Fruit fly (Drosophila melanogaster) whole organism, embryonic: ENCODE data around the gene Rcd5.

Experiments
- ATbp ChIP-seq: fragments of 200-800 bp; sonication (Bioruptor generic); optimal IDR thresholded peaks from 2 replicates; lab custom pipeline; 2017; ENCODE audit warnings: missing biosample characterization, mild to moderate bottlenecking, missing genetic modification characterization, missing genetic modification reagents
- Bdp1 ChIP-seq: fragments of 200-800 bp; sonication (Bioruptor generic); optimal IDR thresholded peaks from 3 replicates; lab custom pipeline; 2016; ENCODE audit warnings: missing biosample characterization, missing genetic modification characterization
- CG10267 ChIP-seq: fragments of 200-800 bp; sonication (Bioruptor generic); optimal IDR thresholded peaks from 2 replicates; lab custom pipeline; 2018; ENCODE audit warnings: missing biosample characterization, mild to moderate bottlenecking, missing genetic modification characterization, moderate library complexity
- CG11504 ChIP-seq: fragments of 200-800 bp; sonication (Bioruptor generic); optimal IDR thresholded peaks from 3 replicates; lab custom pipeline; 2019; ENCODE audit warnings: missing biosample characterization, mild to moderate bottlenecking, missing genetic modification characterization, moderate library complexity
- CG12219 ChIP-seq: fragments of 200-800 bp; sonication (Bioruptor generic); optimal IDR thresholded peaks from 3 replicates; lab custom pipeline; 2018; ENCODE audit warnings: missing biosample characterization, mild to moderate bottlenecking, missing genetic modification characterization
- CG13287 ChIP-seq: fragments of 200-800 bp; sonication (Bioruptor generic); IDR thresholded peaks from 2 replicates; pipeline ENCODE4 v1.3.6; 2022; ENCODE audit warnings: missing biosample characterization, missing genetic modification characterization; ENCODE audit not compliant: partially characterized antibody
- CG14050 ChIP-seq: fragments of 200-800 bp; sonication (Bioruptor generic); IDR thresholded peaks from 3 replicates; pipeline ENCODE4 v1.3.6; 2022; ENCODE audit warnings: missing biosample characterization, missing genetic modification characterization
- CG14441 ChIP-seq: fragments of 200-800 bp; sonication (Bioruptor generic); IDR thresholded peaks from 2 replicates; pipeline ENCODE4 v1.3.6; 2022; ENCODE audit warnings: missing biosample characterization, missing genetic modification characterization
- CG15696 ChIP-seq: fragments of 200-800 bp; sonication (Bioruptor generic); optimal IDR thresholded peaks from 2 replicates; lab custom pipeline; 2019; ENCODE audit warnings: missing biosample characterization, mild to moderate bottlenecking, missing genetic modification characterization, moderate library complexity
- CG2678 ChIP-seq: fragments of 200-800 bp; sonication (Bioruptor generic); optimal IDR thresholded peaks from 3 replicates; lab custom pipeline; 2019; ENCODE audit warnings: missing biosample characterization, mild to moderate bottlenecking, missing genetic modification characterization, moderate library complexity
- CG31224 ChIP-seq: fragments of 200-800 bp; sonication (Bioruptor generic); IDR thresholded peaks from 2 replicates; pipeline ENCODE4 v1.3.6; 2022; ENCODE audit warnings: missing biosample characterization, missing genetic modification characterization
- CG3163 ChIP-seq: fragments of 200-800 bp; sonication (Bioruptor generic); optimal IDR thresholded peaks from 3 replicates; lab custom pipeline; 2016; ENCODE audit warnings: missing biosample characterization, missing genetic modification characterization
- CG3847 ChIP-seq: fragments of 200-800 bp; sonication (Bioruptor generic); IDR thresholded peaks from 2 replicates; pipeline ENCODE4 v1.3.6; 2022; ENCODE audit warnings: missing biosample characterization, missing genetic modification characterization
- CG42726 ChIP-seq: fragments of 200-800 bp; sonication (Bioruptor generic); IDR thresholded peaks from 2 replicates; pipeline ENCODE4 v1.3.6; 2022; ENCODE audit warnings: missing biosample characterization, missing genetic modification characterization; ENCODE audit not compliant: partially characterized antibody
- CG43689 ChIP-seq: fragments of 200-800 bp; sonication (Bioruptor generic); IDR thresholded peaks from 2 replicates; pipeline ENCODE4 v1.3.6; 2022; ENCODE audit warnings: missing biosample characterization, missing genetic modification characterization
- CG6175 ChIP-seq: fragments of 200-800 bp; sonication (Bioruptor generic); IDR thresholded peaks from 3 replicates; pipeline ENCODE4 v1.3.6; 2022; ENCODE audit warnings: missing biosample characterization, missing genetic modification characterization
- CG6683 ChIP-seq: fragments of 200-800 bp; sonication (Bioruptor generic); optimal IDR thresholded peaks from 2 replicates; lab custom pipeline; 2017; ENCODE audit warnings: missing biosample characterization, mild to moderate bottlenecking, missing genetic modification characterization, missing genetic modification reagents
- CG7745 ChIP-seq: fragments of 200-800 bp; sonication (Bioruptor generic); optimal IDR thresholded peaks from 2 replicates; lab custom pipeline; 2018; ENCODE audit warnings: missing biosample characterization, mild to moderate bottlenecking, missing genetic modification characterization, moderate library complexity
- CG8281 ChIP-seq: fragments of 200-800 bp; sonication (Bioruptor generic); optimal IDR thresholded peaks from 2 replicates; lab custom pipeline; 2018; ENCODE audit warnings: missing biosample characterization, mild to moderate bottlenecking, missing genetic modification characterization, moderate library complexity
- CG9215 ChIP-seq: fragments of 200-800 bp; sonication (Bioruptor generic); IDR thresholded peaks from 2 replicates; pipeline ENCODE4 v1.3.6; 2022; ENCODE audit warnings: missing biosample characterization, missing genetic modification characterization
- Camta ChIP-seq: fragments of 200-800 bp; sonication (Bioruptor generic); optimal IDR thresholded peaks from 2 replicates; lab custom pipeline; 2016; ENCODE audit warnings: missing biosample characterization, missing genetic modification characterization
- E2f1 ChIP-seq: fragments of 200-800 bp; sonication (Bioruptor generic); IDR thresholded peaks from 2 replicates; pipeline ENCODE4 v1.3.6; 2022; ENCODE audit warnings: missing biosample characterization, missing genetic modification characterization
- E2f2 ChIP-seq: fragments of 200-800 bp; sonication (Bioruptor generic); IDR thresholded peaks from 2 replicates; pipeline ENCODE4 v1.3.6; 2022; ENCODE audit warnings: missing biosample characterization, missing genetic modification characterization
- Elba2 ChIP-seq: fragments of 200-800 bp; sonication (Bioruptor generic); optimal IDR thresholded peaks from 3 replicates; lab custom pipeline; 2016; ENCODE audit warnings: missing biosample characterization, missing genetic modification characterization
- Ets65A ChIP-seq: fragments of 200-800 bp; sonication (Bioruptor generic); peaks from one replicate; lab custom pipeline; 2016; ENCODE audit warnings: missing biosample characterization, missing genetic modification characterization
- GATAe ChIP-seq: fragments of 200-800 bp; sonication (Bioruptor generic); conservative IDR thresholded peaks from 2 replicates; pipeline ENCODE4 v1.3.6; 2022; ENCODE audit warnings: missing biosample characterization, missing genetic modification characterization
- Hsf ChIP-seq: fragments of 200-800 bp; sonication (Bioruptor generic); optimal IDR thresholded peaks from 3 replicates; lab custom pipeline; 2016; ENCODE audit warnings: missing biosample characterization, missing genetic modification characterization
- Jarid2 ChIP-seq: fragments of 200-800 bp; sonication (Bioruptor generic); optimal IDR thresholded peaks from 3 replicates; lab custom pipeline; 2017; ENCODE audit warnings: mild to moderate bottlenecking, missing biosample characterization, missing genetic modification reagents, missing genetic modification characterization
- Rfx ChIP-seq: fragments of 200-800 bp; sonication (Bioruptor generic); IDR thresholded peaks from 2 replicates; pipeline ENCODE4 v1.3.6; 2022; ENCODE audit warnings: missing biosample characterization, missing genetic modification characterization
- Side ChIP-seq: fragments of 200-800 bp; sonication (Bioruptor generic); optimal IDR thresholded peaks from 2 replicates; lab custom pipeline; 2016; ENCODE audit warnings: missing biosample characterization, missing genetic modification characterization
- Ssrp ChIP-seq: fragments of 200-800 bp; sonication (Bioruptor generic); optimal IDR thresholded peaks from 2 replicates; lab custom pipeline; 2018; ENCODE audit warnings: missing biosample characterization, mild to moderate bottlenecking, missing genetic modification characterization, moderate library complexity
- Trl ChIP-seq, 3 experiments: fragments of >200 bp in 2 of 3; fragments of 200-800 bp in 1 of 3; sonication (Bioruptor generic) in 1 of 3; optimal IDR thresholded peaks; 2 replicates in 1 of 3; 3 replicates in 2 of 3; lab custom pipeline; 2016 to 2017; ENCODE audit warnings: missing biosample characterization in 1 of 3, missing genetic modification characterization in 1 of 3
- Usf ChIP-seq: fragments of 200-800 bp; sonication (Bioruptor generic); optimal IDR thresholded peaks from 2 replicates; lab custom pipeline; 2017; ENCODE audit warnings: missing genotype, missing biosample characterization, missing genetic modification characterization
- ara ChIP-seq: fragments of 200-800 bp; sonication (Bioruptor generic); IDR thresholded peaks from 2 replicates; pipeline ENCODE4 v1.3.6; 2022; ENCODE audit warnings: missing biosample characterization, missing genetic modification characterization
- chn ChIP-seq: fragments of 200-800 bp; sonication (Bioruptor generic); optimal IDR thresholded peaks from 2 replicates; lab custom pipeline; 2016; ENCODE audit warnings: missing biosample characterization, missing genetic modification characterization
- crol ChIP-seq: fragments of 200-800 bp; sonication (Bioruptor generic); IDR thresholded peaks from 2 replicates; pipeline ENCODE4 v1.3.6; 2022; ENCODE audit warnings: missing biosample characterization, missing genetic modification characterization
- dati ChIP-seq: fragments of 200-800 bp; sonication (Bioruptor generic); IDR thresholded peaks from 2 replicates; pipeline ENCODE4 v1.3.6; 2022; ENCODE audit warnings: missing biosample characterization, missing genetic modification characterization
- en ChIP-seq: fragments of 200-800 bp; sonication (Bioruptor generic); optimal IDR thresholded peaks from 2 replicates; lab custom pipeline; 2016; ENCODE audit warnings: missing biosample characterization, missing genetic modification characterization
- gem ChIP-seq: fragments of 200-800 bp; sonication (Bioruptor generic); optimal IDR thresholded peaks from 2 replicates; lab custom pipeline; 2019; ENCODE audit warnings: missing biosample characterization, mild to moderate bottlenecking, missing genetic modification characterization, moderate library complexity
- gsb-n ChIP-seq: fragments of 200-800 bp; sonication (Bioruptor generic); optimal IDR thresholded peaks from 3 replicates; lab custom pipeline; 2018; ENCODE audit warnings: missing biosample characterization, mild to moderate bottlenecking, missing genetic modification characterization
- ham ChIP-seq: fragments of 200-800 bp; sonication (Bioruptor generic); IDR thresholded peaks from 2 replicates; pipeline ENCODE4 v1.3.6; 2022; ENCODE audit warnings: missing biosample characterization, missing genetic modification characterization
- hbn ChIP-seq: fragments of 200-800 bp; sonication (Bioruptor generic); IDR thresholded peaks from 2 replicates; pipeline ENCODE4 v1.3.6; 2022; ENCODE audit warnings: missing biosample characterization, missing genetic modification characterization; ENCODE audit not compliant: partially characterized antibody
- pita ChIP-seq: fragments of 200-800 bp; sonication (Bioruptor generic); optimal IDR thresholded peaks from 2 replicates; lab custom pipeline; 2017; ENCODE audit warnings: missing biosample characterization, mild to moderate bottlenecking, missing genetic modification characterization
- pros ChIP-seq: fragments of 200-800 bp; sonication (Bioruptor generic); optimal IDR thresholded peaks from 3 replicates; lab custom pipeline; 2019; ENCODE audit warnings: missing biosample characterization, mild to moderate bottlenecking, missing genetic modification characterization, moderate library complexity
- pzg ChIP-seq: fragments of 200-800 bp; sonication (Bioruptor generic); optimal IDR thresholded peaks from 3 replicates; lab custom pipeline; 2018; ENCODE audit warnings: missing biosample characterization, mild to moderate bottlenecking, missing genetic modification characterization, moderate library complexity
- salm ChIP-seq: fragments of 200-800 bp; sonication (Bioruptor generic); optimal IDR thresholded peaks from 2 replicates; lab custom pipeline; 2018; ENCODE audit warnings: missing biosample characterization, mild to moderate bottlenecking, missing genetic modification characterization
- so ChIP-seq: fragments of 200-800 bp; sonication (Bioruptor generic); IDR thresholded peaks from 3 replicates; pipeline ENCODE4 v1.3.6; 2022; ENCODE audit warnings: missing biosample characterization, missing genetic modification characterization
- sug ChIP-seq: fragments of 200-800 bp; optimal IDR thresholded peaks from 2 replicates; lab custom pipeline; 2019; ENCODE audit warnings: missing biosample characterization, mild to moderate bottlenecking, missing genetic modification characterization, moderate library complexity
- trh ChIP-seq: fragments of 200-800 bp; sonication (Bioruptor generic); optimal IDR thresholded peaks from 2 replicates; lab custom pipeline; 2016; ENCODE audit warnings: missing biosample characterization, missing genetic modification characterization
- vnd ChIP-seq: fragments of 200-800 bp; sonication (Bioruptor generic); IDR thresholded peaks from 3 replicates; pipeline ENCODE4 v1.3.6; 2022; ENCODE audit warnings: missing biosample characterization, missing genetic modification characterization; ENCODE audit not compliant: partially characterized antibody
- wor ChIP-seq: fragments of 200-800 bp; sonication (Bioruptor generic); IDR thresholded peaks from 2 replicates; pipeline ENCODE4 v1.3.6; 2022; ENCODE audit warnings: missing biosample characterization, missing genetic modification characterization

The Rcd5 gene

dm6 chr3L:4000711-4001110, 39.6 kb upstream of the Rcd5 start (continued):
- no peak for TF ChIP-seq ATbp (GFP tag; lab: Kevin White, UChicago)
- no peak for TF ChIP-seq CG43689 (GFP tag; lab: Robert Waterston, UW)
- TF ChIP-seq CG42726 (GFP tag; lab: Robert Waterston, UW) = no peak
- TF ChIP-seq vnd (GFP tag; lab: Robert Waterston, UW) = no peak
- TF ChIP-seq so (GFP tag; lab: Robert Waterston, UW) = no peak
- TF ChIP-seq CG12219 (GFP tag; lab: Kevin White, UChicago) = no peak
- no peak for TF ChIP-seq crol (GFP tag; lab: Robert Waterston, UW)
- TF ChIP-seq Bdp1 = no peak
- TF ChIP-seq en (GFP tag; lab: Kevin White, UChicago) = no peak
- TF ChIP-seq Ets65A (GFP tag; lab: Kevin White, UChicago) = peak; percentile 86
- no peak for TF ChIP-seq pzg (GFP tag; lab: Kevin White, UChicago)
- no peak for TF ChIP-seq Jarid2 (GFP tag; lab: Kevin White, UChicago)
- peak; percentile 60 for TF ChIP-seq sug (tag; lab: Kevin White, UChicago)
- TF ChIP-seq CG3163 = no peak
- no peak for TF ChIP-seq E2f1 (GFP tag; lab: Robert Waterston, UW)
- TF ChIP-seq Usf (GFP tag; lab: Kevin White, UChicago) = no peak
- no peak for TF ChIP-seq Elba2
- TF ChIP-seq CG15696 (tag; lab: Kevin White, UChicago) = no peak
- no peak for TF ChIP-seq dati
- TF ChIP-seq trh (GFP tag; lab: Kevin White, UChicago) = no peak
- TF ChIP-seq CG7745 (tag; lab: Kevin White, UChicago) = no peak
- TF ChIP-seq CG8281 = no peak
- TF ChIP-seq gsb-n = no peak
- TF ChIP-seq CG14441 (GFP tag; lab: Robert Waterston, UW) = 0 out of 2 replicates have a peak, but pooled peaks have one; percentile 9
- no peak for TF ChIP-seq GATAe (GFP tag; lab: Robert Waterston, UW)
- TF ChIP-seq Camta (GFP tag; lab: Kevin White, UChicago) = no peak
- no peak for TF ChIP-seq E2f2
- TF ChIP-seq hbn (GFP tag; lab: Robert Waterston, UW) = no peak
- TF ChIP-seq CG11504 (tag; lab: Kevin White, UChicago) = peak; percentile 55
- TF ChIP-seq CG6683 (GFP tag; lab: Kevin White, UChicago) = no peak
- TF ChIP-seq CG6175 (GFP tag; lab: Robert Waterston, UW) = no peak
- peak; percentile 36 for TF ChIP-seq Ssrp
- no peak for TF ChIP-seq ara (GFP tag; lab: Robert Waterston, UW)
- TF ChIP-seq CG31224 (GFP tag; lab: Robert Waterston, UW) = no peak
- no peak for TF ChIP-seq chn (GFP tag; lab: Kevin White, UChicago)
- TF ChIP-seq ham (GFP tag; lab: Robert Waterston, UW) = no peak
- TF ChIP-seq Trl (optimal IDR thresholded peaks at IDR 0.05; lab: Kevin White, UChicago) = no peak
- no peak for TF ChIP-seq Trl (GFP tag; optimal IDR thresholded peaks at IDR 0.05; lab: Kevin White, UChicago)
- peak; percentile 32; the same call in 1 of the 2 replicates for TF ChIP-seq Rfx
- peak; percentile 12 for TF ChIP-seq Hsf (GFP tag; lab: Kevin White, UChicago)
- no peak for TF ChIP-seq CG10267 (tag; lab: Kevin White, UChicago)
- peak; percentile 60 for TF ChIP-seq gem (tag; lab: Kevin White, UChicago)
- TF ChIP-seq salm (tag; lab: Kevin White, UChicago) = no peak
- TF ChIP-seq wor (GFP tag; lab: Robert Waterston, UW) = peak; percentile 33; the same call in 1 of the 2 replicates
- no peak for TF ChIP-seq CG13287
- TF ChIP-seq pros = no peak
- TF ChIP-seq CG3847 (GFP tag; lab: Robert Waterston, UW) = no peak
- TF ChIP-seq Side = no peak
- TF ChIP-seq CG14050 (GFP tag; lab: Robert Waterston, UW) = no peak
- TF ChIP-seq CG2678 (tag; lab: Kevin White, UChicago) = peak; percentile 53
- no peak for TF ChIP-seq pita (GFP tag; lab: Kevin White, UChicago)
- peak; percentile 41; the same call in 1 of the 2 replicates for TF ChIP-seq CG9215 (GFP tag; lab: Robert Waterston, UW)
